Worm (Caenorhabditis elegans): ENCODE results near the gene Y116F11A.3.

ce11 chrV:19715419-19715818, 13.4 kb upstream of the Y116F11A.3 start, which contains the start of gene Y43F8C.16:
- TF ChIP-seq ref-2 (tag; optimal IDR thresholded peaks at IDR 0.05), result no peak
- no peak for TF ChIP-seq hlh-8 (tag; optimal IDR thresholded peaks at IDR 0.05)
- TF ChIP-seq pat-9 (tag; optimal IDR thresholded peaks at IDR 0.05), result no peak
- TF ChIP-seq hlh-13 (GFP tag; optimal IDR thresholded peaks at IDR 0.05), result no peak
- no peak for TF ChIP-seq ztf-16 (tag; optimal IDR thresholded peaks at IDR 0.05)
- TF ChIP-seq gmeb-2 (tag; optimal IDR thresholded peaks at IDR 0.05), result no peak
- TF ChIP-seq ceh-45 (GFP tag; IDR thresholded peaks at IDR 0.05), result no peak
- TF ChIP-seq ahr-1 (tag; optimal IDR thresholded peaks at IDR 0.05), result no peak

All from whole organism, late embryonic.